Worm (Caenorhabditis elegans): ENCODE measurements around the gene math-18.

ce11 chrII:2116794-2117193 is 37.0 kb upstream of the math-18 start, which contains the start of gene srh-195:
- TF ChIP-seq ztf-11 (tag; optimal IDR thresholded peaks at IDR 0.05): no peak
- TF ChIP-seq blmp-1 (tag; optimal IDR thresholded peaks at IDR 0.05): no peak
- no peak for TF ChIP-seq mep-1 (tag; optimal IDR thresholded peaks at IDR 0.05)
- TF ChIP-seq cnd-1 (tag; optimal IDR thresholded peaks at IDR 0.05): no peak
- TF ChIP-seq lin-13 (tag; optimal IDR thresholded peaks at IDR 0.05): no peak
- no peak for TF ChIP-seq lsy-2 (tag; optimal IDR thresholded peaks at IDR 0.05)
- TF ChIP-seq nhr-237 (tag; optimal IDR thresholded peaks at IDR 0.05): no peak
- TF ChIP-seq nhr-76 (tag; optimal IDR thresholded peaks at IDR 0.05): no peak
- TF ChIP-seq flh-1 (GFP tag; optimal IDR thresholded peaks at IDR 0.05): no peak
- no peak for TF ChIP-seq elt-1 (tag; optimal IDR thresholded peaks at IDR 0.05; ENCODE audit: borderline replicate concordance, insufficient read depth)
